Worm (Caenorhabditis elegans): Measurements from ENCODE around the gene fbxa-222.
"Not testable (repeated sequence)": the region's sequence is repeated elsewhere in the genome, so short reads cannot be mapped to it uniquely, and the experiment has no call there.

ce11 chrX:119363-119762, 2.2 kb downstream of the fbxa-222 start, which contains the start of gene fbxa-16:
- not testable (repeated sequence) for TF ChIP-seq F26F4.8 (GFP tag; conservative IDR thresholded peaks at IDR 0.05); ZK546.5 (tag; optimal IDR thresholded peaks at IDR 0.05); unc-62 (GFP tag; optimal IDR thresholded peaks at IDR 0.05 in 1 of 2); unc-62 (tag; optimal IDR thresholded peaks at IDR 0.05); daf-8 (GFP tag; IDR thresholded peaks at IDR 0.05); nhr-237 (tag; optimal IDR thresholded peaks at IDR 0.05); pha-4 (GFP tag; IDR thresholded peaks at IDR 0.05); pha-4 (tag; optimal IDR thresholded peaks at IDR 0.05); dve-1 (tag; optimal IDR thresholded peaks at IDR 0.05; ENCODE audit: insufficient read depth)
